Worm (Caenorhabditis elegans) whole organism, young adult: ENCODE measurements around the gene C08H9.16.

Experiments
- ama-1 ChIP-seq, 3 experiments: fragments of 150-350 bp in 1 of 3; sonication (generic microtip) in 2 of 3; optimal IDR thresholded peaks; 2 replicates each; lab custom pipeline; 2014 to 2018; ENCODE audit warnings: missing biosample characterization in 2 of 3, missing genetic modification characterization in 2 of 3, missing genetic modification reagents in 2 of 3
- cebp-1 ChIP-seq, 2 experiments: fragments of 200-800 bp in 1 of 2; sonication (Bioruptor generic) in 1 of 2; sonication (generic microtip) in 1 of 2; IDR thresholded peaks in 1 of 2; optimal IDR thresholded peaks in 1 of 2; 2 replicates each; pipeline versions ENCODE4 v1.3.6 to Lab custom; 2017 to 2022; ENCODE audit warnings: missing compliant biosample characterization in 2 of 2, missing genetic modification characterization in 2 of 2, mild to moderate bottlenecking in 1 of 2, missing genetic modification reagents in 1 of 2, moderate library complexity in 1 of 2
- nfyb-1 ChIP-seq: fragments of 200-800 bp; sonication (Bioruptor generic); IDR thresholded peaks from 2 replicates; pipeline ENCODE4 v1.3.6; 2022; ENCODE audit warnings: missing genetic modification reagents, missing genetic modification characterization, missing compliant biosample characterization
- tbp1 ChIP-seq: fragments of 200-800 bp; sonication (Bioruptor generic); optimal IDR thresholded peaks from 2 replicates; lab custom pipeline; 2018; ENCODE audit warnings: mild to moderate bottlenecking, missing genetic modification characterization, missing compliant biosample characterization

ce11 chrII:9861394-9861793, 31.2 kb upstream of the C08H9.16 start, which contains the start of gene chil-3:
- TF ChIP-seq ama-1 (optimal IDR thresholded peaks at IDR 0.05; lab: Kevin White, UChicago) (no peak), ama-1 (GFP tag; optimal IDR thresholded peaks at IDR 0.05; lab: Kevin White, UChicago) (no peak), tbp1 (GFP tag; lab: Kevin White, UChicago) (no peak), cebp-1 (GFP tag; IDR thresholded peaks at IDR 0.05; lab: Robert Waterston, UW) (no peak), cebp-1 (tag; optimal IDR thresholded peaks at IDR 0.05; lab: Kevin White, UChicago) (no peak), nfyb-1 (GFP tag; lab: Robert Waterston, UW) (no peak)
